Worm (Caenorhabditis elegans): ENCODE measurements around the gene hum-2.
A peak's percentile ranks its signal among the peaks of the same experiment; 100 is the strongest.

Gene hum-2

ce11 chrV:9384359-9384758 is 1.6 kb upstream of the hum-2 start:
- TF ChIP-seq tbx-7 (tag; optimal IDR thresholded peaks at IDR 0.05) (no peak), elt-2 (tag; optimal IDR thresholded peaks at IDR 0.05) (no peak), ceh-18 (tag; optimal IDR thresholded peaks at IDR 0.05) (no peak), lim-6 (tag; optimal IDR thresholded peaks at IDR 0.05) (no peak), ceh-6 (GFP tag; optimal IDR thresholded peaks at IDR 0.05) (no peak), sdc-2 (tag; optimal IDR thresholded peaks at IDR 0.05) (no peak), elt-4 (tag; optimal IDR thresholded peaks at IDR 0.05) (no peak), Y22D7AL.16 (tag; optimal IDR thresholded peaks at IDR 0.05) (no peak), ceh-34 (tag; optimal IDR thresholded peaks at IDR 0.05) (no peak), K09A11.1 (tag; optimal IDR thresholded peaks at IDR 0.05; ENCODE audit: insufficient read depth) (no peak), lin-11 (tag; optimal IDR thresholded peaks at IDR 0.05) (no peak), unc-3 (GFP tag; conservative IDR thresholded peaks at IDR 0.05) (no peak), unc-3 (tag; optimal IDR thresholded peaks at IDR 0.05) (no peak), nhr-11 (tag; optimal IDR thresholded peaks at IDR 0.05) (no peak), ceh-19 (GFP tag; optimal IDR thresholded peaks at IDR 0.05) (no peak), pros-1 (tag; optimal IDR thresholded peaks at IDR 0.05) (no peak)

ce11 chrV:9384949-9385348 is 1.0 kb upstream of the hum-2 start:
- no peak for TF ChIP-seq ceh-24 (tag; optimal IDR thresholded peaks at IDR 0.05)
- TF ChIP-seq Y22D7AL.16 (tag; optimal IDR thresholded peaks at IDR 0.05), result no peak
- TF ChIP-seq ceh-30 (tag; optimal IDR thresholded peaks at IDR 0.05), result no peak
- TF ChIP-seq sox-4 (tag; optimal IDR thresholded peaks at IDR 0.05), result no peak
- no peak for TF ChIP-seq ceh-22 (tag; optimal IDR thresholded peaks at IDR 0.05)
- TF ChIP-seq lim-6 (tag; optimal IDR thresholded peaks at IDR 0.05), result no peak
- no peak for TF ChIP-seq syd-9 (tag; optimal IDR thresholded peaks at IDR 0.05)
- TF ChIP-seq pax-1 (tag; optimal IDR thresholded peaks at IDR 0.05), result no peak
- no peak for TF ChIP-seq nfya-1 (tag; optimal IDR thresholded peaks at IDR 0.05)
- no peak for TF ChIP-seq sox-2 (GFP tag; IDR thresholded peaks at IDR 0.05)
- no peak for TF ChIP-seq fax-1 (tag; optimal IDR thresholded peaks at IDR 0.05)
- no peak for TF ChIP-seq elt-4 (tag; optimal IDR thresholded peaks at IDR 0.05)

ce11 chrV:9391959-9392358 is 6.0 kb downstream of the hum-2 start:
- no peak for TF ChIP-seq eyg-1 (tag; optimal IDR thresholded peaks at IDR 0.05)
- no peak for TF ChIP-seq pha-4 (tag; optimal IDR thresholded peaks at IDR 0.05)
- no peak for TF ChIP-seq lin-11 (tag; optimal IDR thresholded peaks at IDR 0.05)
- TF ChIP-seq fax-1 (tag; optimal IDR thresholded peaks at IDR 0.05), result no peak
- no peak for TF ChIP-seq rnt-1 (tag; optimal IDR thresholded peaks at IDR 0.05)
- no peak for TF ChIP-seq ztf-16 (tag; optimal IDR thresholded peaks at IDR 0.05)
- TF ChIP-seq ama-1 (optimal IDR thresholded peaks at IDR 0.05), result no peak
- no peak for TF ChIP-seq F13H6.1 (tag; optimal IDR thresholded peaks at IDR 0.05)
- no peak for TF ChIP-seq syd-9 (tag; optimal IDR thresholded peaks at IDR 0.05)
- TF ChIP-seq elt-4 (tag; optimal IDR thresholded peaks at IDR 0.05), result no peak
- no peak for TF ChIP-seq pros-1 (tag; optimal IDR thresholded peaks at IDR 0.05)
- TF ChIP-seq lim-6 (tag; optimal IDR thresholded peaks at IDR 0.05), result no peak
- no peak for TF ChIP-seq ceh-30 (tag; optimal IDR thresholded peaks at IDR 0.05)
- TF ChIP-seq ceh-2 (tag; optimal IDR thresholded peaks at IDR 0.05), result no peak
- TF ChIP-seq elt-2 (tag; optimal IDR thresholded peaks at IDR 0.05), result no peak
- no peak for TF ChIP-seq unc-42 (tag; optimal IDR thresholded peaks at IDR 0.05)
- TF ChIP-seq pqm-1 (tag; optimal IDR thresholded peaks at IDR 0.05), result no peak

ce11 chrV:9394938-9395639 is 9.1 kb downstream of the hum-2 start:
- TF ChIP-seq dve-1 (tag; optimal IDR thresholded peaks at IDR 0.05) (no peak), ceh-18 (tag; optimal IDR thresholded peaks at IDR 0.05) (no peak), ceh-31 (tag; optimal IDR thresholded peaks at IDR 0.05) (peak; percentile 77), ceh-22 (tag; optimal IDR thresholded peaks at IDR 0.05) (no peak), unc-42 (tag; optimal IDR thresholded peaks at IDR 0.05) (no peak), gmeb-2 (tag; optimal IDR thresholded peaks at IDR 0.05) (no peak), che-1 (tag; optimal IDR thresholded peaks at IDR 0.05) (no peak)

All from whole organism, late embryonic.